Worm (Caenorhabditis elegans) whole organism, L4 larva: ENCODE measurements around the gene Y116A8C.38.

Source experiments
- daf-19 ChIP-seq: fragments of 200-800 bp; sonication (Bioruptor generic); conservative IDR thresholded peaks from 2 replicates; pipeline ENCODE4 v1.3.6; 2022; ENCODE audit warnings: missing genetic modification characterization, missing compliant biosample characterization
- fkh-10 ChIP-seq: fragments of 150-350 bp; optimal IDR thresholded peaks from 2 replicates; lab custom pipeline; 2014; ENCODE audit warnings: missing biosample characterization, missing genetic modification reagents, missing genetic modification characterization
- spr-1 ChIP-seq: sonication (generic microtip); optimal IDR thresholded peaks from 2 replicates; lab custom pipeline; 2016; ENCODE audit warnings: mild to moderate bottlenecking, missing genetic modification characterization, missing compliant biosample characterization

DNA sequence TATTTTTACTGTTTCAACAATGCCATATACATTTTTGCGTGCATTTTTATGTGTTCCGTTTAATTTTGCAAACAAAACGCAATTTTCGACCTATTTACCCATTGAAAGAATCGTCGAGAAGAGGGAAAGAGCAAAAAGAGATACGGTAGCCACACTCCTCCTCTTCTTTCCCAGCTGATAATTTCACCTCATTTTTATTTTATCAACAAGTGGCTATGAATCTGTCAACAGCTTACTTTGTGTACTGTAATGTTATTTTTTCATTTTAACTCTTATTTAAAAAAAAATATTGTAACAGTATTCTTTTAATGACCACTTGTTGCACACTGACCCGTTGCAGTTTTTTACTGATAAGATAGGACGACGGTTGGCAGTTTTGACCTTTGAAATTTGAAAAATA is 43.6 kb downstream of the Y116A8C.38 start:
- no peak for TF ChIP-seq daf-19 (GFP tag; lab: Robert Waterston, UW)
- TF ChIP-seq fkh-10 (GFP tag; lab: Kevin White, UChicago), result no peak
- TF ChIP-seq spr-1 (tag; lab: Kevin White, UChicago), result no peak
